Fruit fly (Drosophila melanogaster) whole organism, wandering third instar larva: ENCODE data around the gene CG31752.

Experiments
- Abd-B ChIP-seq: fragments of >200 bp; optimal IDR thresholded peaks from 2 replicates; lab custom pipeline; 2017; ENCODE audit warnings: missing biosample characterization, missing genetic modification characterization
- CG32264 ChIP-seq: fragments of 200-800 bp; sonication (Bioruptor generic); optimal IDR thresholded peaks from 2 replicates; lab custom pipeline; 2016; ENCODE audit warnings: missing biosample characterization, missing genetic modification characterization
- CG9705 ChIP-seq: fragments of 200-800 bp; sonication (Bioruptor generic); optimal IDR thresholded peaks from 2 replicates; lab custom pipeline; 2018; ENCODE audit warnings: missing biosample characterization, mild to moderate bottlenecking, missing genetic modification characterization
- CrebA ChIP-seq: fragments of 200-800 bp; sonication (Bioruptor generic); optimal IDR thresholded peaks from 2 replicates; lab custom pipeline; 2016; ENCODE audit warnings: missing biosample characterization, mild to moderate bottlenecking, missing genetic modification characterization, borderline replicate concordance
- Dfd ChIP-seq: fragments of >200 bp; optimal IDR thresholded peaks from 2 replicates; lab custom pipeline; 2017; ENCODE audit warnings: missing biosample characterization, missing genetic modification characterization
- Dif ChIP-seq: fragments of 200-275, 200-300 bp; sonication (Bioruptor generic); optimal IDR thresholded peaks from 2 replicates; lab custom pipeline; 2018; ENCODE audit warnings: missing biosample characterization, missing genetic modification characterization; ENCODE audit not compliant: partially characterized antibody
- GATAd ChIP-seq: sonication (Bioruptor generic); optimal IDR thresholded peaks from 2 replicates; lab custom pipeline; 2016; ENCODE audit warnings: missing biosample characterization, missing genetic modification characterization
- HLH106 ChIP-seq: fragments of 200-800 bp; optimal IDR thresholded peaks from 3 replicates; lab custom pipeline; 2019; ENCODE audit warnings: missing biosample characterization, mild to moderate bottlenecking, missing genetic modification characterization, moderate library complexity
- Hnf4 ChIP-seq: fragments of 200-800 bp; sonication (Bioruptor generic); optimal IDR thresholded peaks from 2 replicates; lab custom pipeline; 2016; ENCODE audit warnings: missing biosample characterization, mild to moderate bottlenecking, missing genetic modification characterization
- Hr78 ChIP-seq: fragments of >200 bp; optimal IDR thresholded peaks from 2 replicates; lab custom pipeline; 2017; ENCODE audit warnings: missing biosample characterization, missing genetic modification characterization
- Hr83 ChIP-seq: fragments of 200-300 bp; sonication (Bioruptor generic); optimal IDR thresholded peaks from 2 replicates; lab custom pipeline; 2016; ENCODE audit warnings: missing biosample characterization, mild to moderate bottlenecking, missing genetic modification characterization, moderate library complexity; ENCODE audit not compliant: poor library complexity, severe bottlenecking
- Jra ChIP-seq: sonication (Bioruptor generic); optimal IDR thresholded peaks from 2 replicates; lab custom pipeline; 2016; ENCODE audit warnings: missing biosample characterization, missing genetic modification characterization
- Mio ChIP-seq: sonication (Bioruptor generic); optimal IDR thresholded peaks from 2 replicates; lab custom pipeline; 2016; ENCODE audit warnings: missing biosample characterization, missing genetic modification characterization
- Myc ChIP-seq: fragments of >200 bp; optimal IDR thresholded peaks from 2 replicates; lab custom pipeline; 2017
- N ChIP-seq: fragments of >200 bp; optimal IDR thresholded peaks from 2 replicates; lab custom pipeline; 2018; ENCODE audit warnings: missing biosample characterization, missing external identifiers, missing genetic modification characterization
- OdsH ChIP-seq: fragments of 200-800 bp; sonication (Bioruptor generic); optimal IDR thresholded peaks from 2 replicates; lab custom pipeline; 2016; ENCODE audit warnings: missing biosample characterization, mild to moderate bottlenecking, missing genetic modification characterization
- Rel ChIP-seq, 2 experiments: fragments of 200-800 bp; sonication (Bioruptor generic) in 1 of 2; optimal IDR thresholded peaks; 2 replicates in 1 of 2; 3 replicates in 1 of 2; lab custom pipeline; 2016 to 2019; ENCODE audit warnings: mild to moderate bottlenecking in 2 of 2, missing biosample characterization in 2 of 2, missing genetic modification characterization in 2 of 2, moderate library complexity in 1 of 2
- Sp1 ChIP-seq: fragments of 200-800 bp; sonication (Bioruptor generic); optimal IDR thresholded peaks from 3 replicates; lab custom pipeline; 2019; ENCODE audit warnings: missing biosample characterization, mild to moderate bottlenecking, missing genetic modification characterization, moderate library complexity
- Vsx2 ChIP-seq: fragments of 200-300, 225-300 bp; sonication (Bioruptor generic); optimal IDR thresholded peaks from 2 replicates; lab custom pipeline; 2018; ENCODE audit warnings: missing biosample characterization, missing genetic modification characterization; ENCODE audit not compliant: partially characterized antibody
- br ChIP-seq: fragments of 200-800 bp; sonication (Bioruptor generic); optimal IDR thresholded peaks from 2 replicates; lab custom pipeline; 2016; ENCODE audit warnings: missing biosample characterization, missing genetic modification characterization
- brk ChIP-seq: fragments of 200-800 bp; sonication (Bioruptor generic); optimal IDR thresholded peaks from 2 replicates; lab custom pipeline; 2016; ENCODE audit warnings: missing biosample characterization, mild to moderate bottlenecking, missing genetic modification characterization
- dl ChIP-seq, 2 experiments: fragments of 175-275, 200-275 bp in 1 of 2; fragments of 200-275 bp in 1 of 2; sonication (Bioruptor generic); optimal IDR thresholded peaks; lab custom pipeline; 2018; ENCODE audit warnings: mild to moderate bottlenecking in 2 of 2, missing biosample characterization in 2 of 2, missing genetic modification characterization in 2 of 2, moderate library complexity in 2 of 2; ENCODE audit not compliant: partially characterized antibody in 2 of 2, insufficient read depth in 1 of 2
- dmrt93B ChIP-seq: fragments of 200-800 bp; sonication (Bioruptor generic); optimal IDR thresholded peaks from 2 replicates; lab custom pipeline; 2018; ENCODE audit warnings: missing biosample characterization, mild to moderate bottlenecking, missing genetic modification characterization
- dsf ChIP-seq: sonication (Bioruptor generic); optimal IDR thresholded peaks from 2 replicates; lab custom pipeline; 2016; ENCODE audit warnings: missing biosample characterization, missing genetic modification characterization, borderline replicate concordance
- ey ChIP-seq: fragments of 200-800 bp; sonication (Bioruptor generic); optimal IDR thresholded peaks from 2 replicates; lab custom pipeline; 2016; ENCODE audit warnings: missing biosample characterization, missing genetic modification characterization
- foxo ChIP-seq, 2 experiments: fragments of 200-800 bp; sonication (Bioruptor generic); optimal IDR thresholded peaks; 2 replicates in 1 of 2; 3 replicates in 1 of 2; lab custom pipeline; 2016 to 2017; ENCODE audit warnings: missing biosample characterization in 2 of 2, missing genetic modification characterization in 2 of 2
- fru ChIP-seq: fragments of 200-800 bp; sonication (Bioruptor generic); optimal IDR thresholded peaks from 3 replicates; lab custom pipeline; 2016; ENCODE audit warnings: missing biosample characterization, mild to moderate bottlenecking, missing genetic modification characterization
- h ChIP-seq: fragments of 200-800 bp; sonication (Bioruptor generic); optimal IDR thresholded peaks from 3 replicates; lab custom pipeline; 2016; ENCODE audit warnings: missing biosample characterization, mild to moderate bottlenecking, missing genetic modification characterization
- jim ChIP-seq: fragments of 175-275, 200-325 bp; sonication (Bioruptor generic); optimal IDR thresholded peaks from 2 replicates; lab custom pipeline; 2016; ENCODE audit warnings: missing biosample characterization, mild to moderate bottlenecking, missing genetic modification characterization
- lola ChIP-seq: fragments of >200 bp; optimal IDR thresholded peaks from 2 replicates; lab custom pipeline; 2017; ENCODE audit warnings: missing biosample characterization, missing genetic modification characterization
- pan ChIP-seq: fragments of >200 bp; optimal IDR thresholded peaks from 2 replicates; lab custom pipeline; 2017
- psq ChIP-seq: fragments of 200-800 bp; sonication (Bioruptor generic); optimal IDR thresholded peaks from 3 replicates; lab custom pipeline; 2017; ENCODE audit warnings: missing biosample characterization, mild to moderate bottlenecking, missing genetic modification characterization, moderate library complexity
- rgr ChIP-seq: fragments of 200-800 bp; sonication (Bioruptor generic); optimal IDR thresholded peaks from 3 replicates; lab custom pipeline; 2016; ENCODE audit warnings: missing biosample characterization, mild to moderate bottlenecking, missing genetic modification characterization
- sage ChIP-seq: fragments of 200-800 bp; sonication (Bioruptor generic); optimal IDR thresholded peaks from 2 replicates; lab custom pipeline; 2016; ENCODE audit warnings: missing biosample characterization, mild to moderate bottlenecking, missing genetic modification characterization
- sv ChIP-seq: fragments of 200-800 bp; sonication (Bioruptor generic); optimal IDR thresholded peaks from 3 replicates; lab custom pipeline; 2016; ENCODE audit warnings: missing biosample characterization, missing genetic modification characterization
- tai ChIP-seq: sonication (Bioruptor generic); optimal IDR thresholded peaks from 2 replicates; lab custom pipeline; 2016; ENCODE audit warnings: missing biosample characterization, missing genetic modification characterization
- usp ChIP-seq: fragments of >200 bp; optimal IDR thresholded peaks from 2 replicates; lab custom pipeline; 2017; ENCODE audit warnings: missing biosample characterization, missing genetic modification characterization
- woc ChIP-seq: sonication (Bioruptor generic); optimal IDR thresholded peaks from 2 replicates; lab custom pipeline; 2016; ENCODE audit warnings: missing biosample characterization, mild to moderate bottlenecking, missing genetic modification characterization

CG31752 gene

DNA sequence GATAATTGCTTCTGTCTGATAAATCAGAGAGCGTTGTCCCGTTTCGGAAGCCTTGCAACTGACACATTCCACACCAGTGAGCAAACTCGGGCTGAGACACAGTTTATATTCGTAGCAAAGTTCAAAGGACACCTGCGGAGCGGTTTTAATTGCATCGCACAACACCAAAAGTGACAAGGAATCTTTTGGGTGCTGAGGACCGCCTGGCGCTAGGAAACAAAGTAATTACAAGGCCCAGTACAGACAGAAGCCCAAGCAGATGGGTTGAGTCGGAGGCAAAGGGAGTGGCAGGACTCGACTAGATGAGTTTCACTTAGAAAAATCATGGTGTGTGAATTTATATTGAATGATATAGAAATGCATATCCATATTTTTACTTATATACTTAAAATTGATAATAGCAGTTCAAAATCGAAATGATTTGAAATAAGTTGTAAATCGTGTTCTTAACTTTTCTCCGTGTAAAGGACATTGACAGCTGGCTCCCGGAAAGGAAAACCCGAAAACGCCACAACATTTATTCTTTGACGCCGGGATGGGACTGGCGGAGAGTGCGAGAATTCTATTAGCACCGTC is 32.3 kb downstream of the CG31752 start:
- TF ChIP-seq Sp1 (no peak), N (GFP tag; lab: Kevin White, UChicago) (no peak), HLH106 (tag; lab: Kevin White, UChicago) (no peak), fru (no peak), GATAd (GFP tag; lab: Kevin White, UChicago) (no peak), rgr (GFP tag; lab: Kevin White, UChicago) (no peak), Hr78 (GFP tag; lab: Kevin White, UChicago) (no peak), sage (GFP tag; lab: Kevin White, UChicago) (no peak), psq (GFP tag; lab: Kevin White, UChicago) (no peak), h (GFP tag; lab: Kevin White, UChicago) (no peak), tai (no peak), usp (GFP tag; lab: Kevin White, UChicago) (no peak), foxo (GFP tag; optimal IDR thresholded peaks at IDR 0.05; lab: Kevin White, UChicago) (no peak), CG9705 (GFP tag; lab: Kevin White, UChicago) (no peak), sv (no peak)

DNA sequence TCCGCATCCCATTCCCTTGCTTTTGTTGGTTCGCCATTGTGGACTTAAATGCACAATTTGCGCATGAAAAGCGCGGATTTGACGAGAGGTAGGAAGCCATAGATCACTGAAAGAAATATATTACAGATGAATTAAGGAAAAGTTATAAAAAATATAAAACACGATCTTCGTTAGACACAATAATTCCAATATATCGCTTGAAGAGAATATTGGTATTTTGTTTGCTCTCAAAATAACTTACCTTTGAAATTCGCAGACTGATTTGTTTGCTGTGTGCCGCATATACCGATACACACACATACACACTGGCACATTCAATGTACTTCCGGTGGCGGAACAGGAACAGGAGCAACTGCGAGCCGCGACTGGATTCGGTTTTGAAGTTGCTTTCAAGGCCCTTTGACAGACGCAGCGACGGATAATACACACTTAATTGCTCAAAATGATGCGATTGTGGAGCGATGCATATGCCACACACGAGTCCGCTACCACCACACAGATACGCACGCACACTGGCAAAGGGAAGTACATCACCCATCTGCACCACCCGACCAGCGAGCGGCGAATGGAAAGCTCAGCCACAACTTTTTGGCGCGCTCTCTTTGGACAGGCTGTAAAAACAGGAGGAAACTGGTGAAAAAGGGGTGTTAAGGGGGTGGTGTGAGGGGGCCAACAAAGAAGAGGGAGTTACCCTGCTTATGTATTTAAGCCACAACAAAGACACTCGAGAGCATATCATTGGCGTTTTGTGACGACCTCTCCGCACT is 35.3 kb downstream of the CG31752 start:
- TF ChIP-seq lola (GFP tag; lab: Kevin White, UChicago): no peak
- TF ChIP-seq Sp1: peak; percentile 54
- TF ChIP-seq sv: no peak
- TF ChIP-seq br (GFP tag; lab: Kevin White, UChicago): peak; percentile 36
- no peak for TF ChIP-seq N (GFP tag; lab: Kevin White, UChicago)
- no peak for TF ChIP-seq Myc (lab: Kevin White, UChicago)
- TF ChIP-seq rgr (GFP tag; lab: Kevin White, UChicago): peak; percentile 50
- TF ChIP-seq Jra (GFP tag; lab: Kevin White, UChicago): peak; percentile 8
- no peak for TF ChIP-seq GATAd (GFP tag; lab: Kevin White, UChicago)
- peak; percentile 59 for TF ChIP-seq fru
- peak; percentile 38 for TF ChIP-seq psq (GFP tag; lab: Kevin White, UChicago)
- TF ChIP-seq Mio: no peak
- peak; percentile 55 for TF ChIP-seq Hnf4 (GFP tag; lab: Kevin White, UChicago)
- peak; percentile 42 for TF ChIP-seq woc (GFP tag; lab: Kevin White, UChicago)
- no peak for TF ChIP-seq CrebA (GFP tag; lab: Kevin White, UChicago)
- TF ChIP-seq CG32264 (GFP tag; lab: Kevin White, UChicago): no peak
- no peak for TF ChIP-seq jim (GFP tag; lab: Kevin White, UChicago)
- TF ChIP-seq dsf (GFP tag; lab: Kevin White, UChicago): no peak
- TF ChIP-seq Dfd (GFP tag; lab: Kevin White, UChicago): no peak
- TF ChIP-seq Hr83 (GFP tag; lab: Kevin White, UChicago): no peak
- TF ChIP-seq Hr78 (GFP tag; lab: Kevin White, UChicago): no peak
- TF ChIP-seq dmrt93B (GFP tag; lab: Kevin White, UChicago): peak; percentile 50
- peak; percentile 17 for TF ChIP-seq OdsH (GFP tag; lab: Kevin White, UChicago)
- no peak for TF ChIP-seq pan (lab: Kevin White, UChicago)
- no peak for TF ChIP-seq Abd-B
- TF ChIP-seq ey (GFP tag; lab: Kevin White, UChicago): peak; percentile 54
- TF ChIP-seq HLH106 (tag; lab: Kevin White, UChicago): peak; percentile 61
- TF ChIP-seq CG9705 (GFP tag; lab: Kevin White, UChicago): no peak
- TF ChIP-seq Rel (GFP tag; optimal IDR thresholded peaks at IDR 0.05; lab: Kevin White, UChicago): no peak
- TF ChIP-seq Rel (tag; optimal IDR thresholded peaks at IDR 0.05; lab: Kevin White, UChicago): no peak
- no peak for TF ChIP-seq usp (GFP tag; lab: Kevin White, UChicago)
- no peak for TF ChIP-seq Dif (GFP tag; lab: Kevin White, UChicago)
- no peak for TF ChIP-seq dl (GFP tag; optimal IDR thresholded peaks at IDR 0.05; lab: Kevin White, UChicago; ENCODE audit: insufficient read depth in 1 of 2, partially characterized antibody in 2 of 2)
- TF ChIP-seq h (GFP tag; lab: Kevin White, UChicago): peak; percentile 65
- no peak for TF ChIP-seq sage (GFP tag; lab: Kevin White, UChicago)
- TF ChIP-seq tai: peak; percentile 32
- peak; percentile 16 for TF ChIP-seq brk (GFP tag; lab: Kevin White, UChicago)
- TF ChIP-seq Vsx2 (GFP tag; lab: Kevin White, UChicago): no peak
- TF ChIP-seq foxo (GFP tag; optimal IDR thresholded peaks at IDR 0.05; lab: Kevin White, UChicago): peak in 1 of 2 experiments; percentile 68
